Fruit fly (Drosophila melanogaster): ENCODE results near the gene CG33985.

The CG33985 gene

dm6 chr3L:15533402-15534129 is 7.0 kb upstream of the CG33985 start (continued):
- TF ChIP-seq H2.0 (GFP tag; IDR thresholded peaks at IDR 0.05) (peak; percentile 46; the same call in 1 of the 2 replicates), CG17568 (GFP tag; optimal IDR thresholded peaks at IDR 0.05) (peak; percentile 11), CG2712 (tag; optimal IDR thresholded peaks at IDR 0.05) (peak; percentile 63), CG34376 (GFP tag; optimal IDR thresholded peaks at IDR 0.05) (no peak), repo (GFP tag; optimal IDR thresholded peaks at IDR 0.05) (no peak), Med (GFP tag) (peak; percentile 86), CTCF (GFP tag; optimal IDR thresholded peaks at IDR 0.05) (no peak), zen (tag; optimal IDR thresholded peaks at IDR 0.05) (peak; percentile 1), CG8089 (GFP tag; optimal IDR thresholded peaks at IDR 0.05) (peak; percentile 10), dpn (GFP tag; optimal IDR thresholded peaks at IDR 0.05) (peak in 1 of 2 experiments; percentile 4), exex (tag; optimal IDR thresholded peaks at IDR 0.05) (no peak), Dp (GFP tag; optimal IDR thresholded peaks at IDR 0.05) (no peak), grn (GFP tag; optimal IDR thresholded peaks at IDR 0.05) (peak; percentile 62), toy (GFP tag; IDR thresholded peaks at IDR 0.05) (0 out of 2 replicates have a peak, but pooled peaks have one; percentile 17), D (optimal IDR thresholded peaks at IDR 0.05) (no peak), D (GFP tag; optimal IDR thresholded peaks at IDR 0.05) (no peak), unpg (GFP tag; optimal IDR thresholded peaks at IDR 0.05) (peak; percentile 41), Asciz (GFP tag; optimal IDR thresholded peaks at IDR 0.05) (peak; percentile 30), CG7357 (GFP tag; IDR thresholded peaks at IDR 0.05) (0 out of 3 replicates have a peak, but pooled peaks have one; percentile 8), gcm (GFP tag; optimal IDR thresholded peaks at IDR 0.05) (peak; percentile 45), CG2678 (tag; optimal IDR thresholded peaks at IDR 0.05) (peak; percentile 44), NK7.1 (GFP tag; optimal IDR thresholded peaks at IDR 0.05) (no peak), az2 (GFP tag; optimal IDR thresholded peaks at IDR 0.05) (no peak), Gug (GFP tag; IDR thresholded peaks at IDR 0.05) (0 out of 4 replicates have a peak, but pooled peaks have one; percentile 25), disco-r (GFP tag; optimal IDR thresholded peaks at IDR 0.05) (peak; percentile 9), ems (GFP tag; optimal IDR thresholded peaks at IDR 0.05) (peak; percentile 26), slbo (GFP tag; IDR thresholded peaks at IDR 0.05) (0 out of 2 replicates have a peak, but pooled peaks have one; percentile 5), CG4424 (GFP tag; optimal IDR thresholded peaks at IDR 0.05) (peak; percentile 15), nerfin-2 (GFP tag; IDR thresholded peaks at IDR 0.05; ENCODE audit: partially characterized antibody) (no peak), CG17612 (GFP tag; IDR thresholded peaks at IDR 0.05) (no peak), lbe (GFP tag; optimal IDR thresholded peaks at IDR 0.05) (peak; percentile 87), otp (GFP tag; IDR thresholded peaks at IDR 0.05) (no peak), B-H1 (GFP tag; IDR thresholded peaks at IDR 0.05) (no peak), ara (GFP tag; IDR thresholded peaks at IDR 0.05) (peak; percentile 59), Awh (GFP tag; IDR thresholded peaks at IDR 0.05) (peak; percentile 12; the same call in 1 of the 2 replicates), Rx (GFP tag; IDR thresholded peaks at IDR 0.05) (peak; percentile 35), CG13123 (GFP tag; optimal IDR thresholded peaks at IDR 0.05) (peak; percentile 14), CG32767 (GFP tag; IDR thresholded peaks at IDR 0.05) (0 out of 2 replicates have a peak, but pooled peaks have one; percentile 48), Trl (optimal IDR thresholded peaks at IDR 0.05) (peak; percentile 11 to 17), Trl (GFP tag; optimal IDR thresholded peaks at IDR 0.05) (peak; percentile 56), CG8924 (tag; optimal IDR thresholded peaks at IDR 0.05) (peak; percentile 43), gt (GFP tag; IDR thresholded peaks at IDR 0.05) (no peak), Lhr (GFP tag; optimal IDR thresholded peaks at IDR 0.05) (no peak), lab (GFP tag; optimal IDR thresholded peaks at IDR 0.05) (peak; percentile 61), Sry-δ (GFP tag; optimal IDR thresholded peaks at IDR 0.05) (peak; percentile 2), CG10274 (GFP tag; optimal IDR thresholded peaks at IDR 0.05) (peak; percentile 99), usp (GFP tag; optimal IDR thresholded peaks at IDR 0.05) (no peak), Sin3A (optimal IDR thresholded peaks at IDR 0.05) (no peak), gro (GFP tag; optimal IDR thresholded peaks at IDR 0.05) (no peak), pros (GFP tag; optimal IDR thresholded peaks at IDR 0.05) (peak; percentile 69), fd96Cb (tag; optimal IDR thresholded peaks at IDR 0.05) (peak; percentile 47)

All from whole organism, embryonic.